Fruit fly (Drosophila melanogaster): Measurements from ENCODE around the gene tgy.
A peak's percentile ranks its signal among the peaks of the same experiment; 100 is the strongest.

tgy gene

dm6 chrX:19167586-19168403, 40.7 kb upstream of the tgy start:
- peak; percentile 33; the same call in 1 of the 2 replicates for TF ChIP-seq CG17328 (GFP tag; IDR thresholded peaks at IDR 0.05)
- TF ChIP-seq zen2 (GFP tag; IDR thresholded peaks at IDR 0.05; ENCODE audit: partially characterized antibody): no peak
- peak; percentile 24 for TF ChIP-seq Hmr (GFP tag; optimal IDR thresholded peaks at IDR 0.05)
- no peak for TF ChIP-seq Dip3 (GFP tag; optimal IDR thresholded peaks at IDR 0.05)
- peak; percentile 0 for TF ChIP-seq MTF-1 (GFP tag; optimal IDR thresholded peaks at IDR 0.05; ENCODE audit: borderline replicate concordance)
- no peak for TF ChIP-seq CG15011 (GFP tag; optimal IDR thresholded peaks at IDR 0.05)
- 0 out of 2 replicates have a peak, but pooled peaks have one; percentile 12 for TF ChIP-seq MBD-R2 (GFP tag; IDR thresholded peaks at IDR 0.05)
- TF ChIP-seq Max (GFP tag; optimal IDR thresholded peaks at IDR 0.05): no peak
- TF ChIP-seq pb (GFP tag; optimal IDR thresholded peaks at IDR 0.05): peak; percentile 16
- no peak for TF ChIP-seq Lim3 (GFP tag; IDR thresholded peaks at IDR 0.05)
- TF ChIP-seq sens (GFP tag): peak; percentile 14
- TF ChIP-seq Poxn (GFP tag; IDR thresholded peaks at IDR 0.05): no peak
- no peak for TF ChIP-seq Ssrp (tag; optimal IDR thresholded peaks at IDR 0.05)
- peak; percentile 1 for TF ChIP-seq CoRest (tag; optimal IDR thresholded peaks at IDR 0.05)
- no peak for TF ChIP-seq nau (GFP tag; optimal IDR thresholded peaks at IDR 0.05)
- TF ChIP-seq CG15601 (tag; optimal IDR thresholded peaks at IDR 0.05): no peak
- peak; percentile 25 for TF ChIP-seq oc (tag; optimal IDR thresholded peaks at IDR 0.05)
- peak; percentile 44 for TF ChIP-seq exex (tag; optimal IDR thresholded peaks at IDR 0.05)
- no peak for TF ChIP-seq CG6854 (GFP tag; optimal IDR thresholded peaks at IDR 0.05)
- no peak for TF ChIP-seq lov (optimal IDR thresholded peaks at IDR 0.05)
- TF ChIP-seq lov (GFP tag; IDR thresholded peaks at IDR 0.05): 0 out of 3 replicates have a peak, but pooled peaks have one; percentile 46
- no peak for TF ChIP-seq Spps (tag; optimal IDR thresholded peaks at IDR 0.05)
- TF ChIP-seq yki (optimal IDR thresholded peaks at IDR 0.05): no peak
- peak; percentile 40 for TF ChIP-seq gro (GFP tag; optimal IDR thresholded peaks at IDR 0.05)
- TF ChIP-seq CG12219 (GFP tag; optimal IDR thresholded peaks at IDR 0.05): peak; percentile 27
- no peak for TF ChIP-seq ara (GFP tag; IDR thresholded peaks at IDR 0.05)
- peak; percentile 89 for TF ChIP-seq z (GFP tag; IDR thresholded peaks at IDR 0.05)
- no peak for TF ChIP-seq NC2β (GFP tag; optimal IDR thresholded peaks at IDR 0.05)
- TF ChIP-seq ssp (GFP tag; IDR thresholded peaks at IDR 0.05): no peak
- TF ChIP-seq Deaf1 (tag; optimal IDR thresholded peaks at IDR 0.05): peak; percentile 31
- no peak for TF ChIP-seq pan (optimal IDR thresholded peaks at IDR 0.05)
- TF ChIP-seq pan (GFP tag; optimal IDR thresholded peaks at IDR 0.05 in 1 of 2, IDR thresholded peaks at IDR 0.05 in 1 of 2): peak in 1 of 2 experiments; percentile 49
- TF ChIP-seq CG12659 (GFP tag; optimal IDR thresholded peaks at IDR 0.05): no peak
- TF ChIP-seq Ets65A (GFP tag): no peak
- TF ChIP-seq CG13287 (GFP tag; IDR thresholded peaks at IDR 0.05; ENCODE audit: partially characterized antibody): 0 out of 2 replicates have a peak, but pooled peaks have one; percentile 24
- no peak for TF ChIP-seq CG11695 (GFP tag; IDR thresholded peaks at IDR 0.05)
- 0 out of 2 replicates have a peak, but pooled peaks have one; percentile 13 for TF ChIP-seq aop (GFP tag; IDR thresholded peaks at IDR 0.05)
- no peak for TF ChIP-seq CG5245 (GFP tag; optimal IDR thresholded peaks at IDR 0.05)
- no peak for TF ChIP-seq CG13296 (GFP tag; optimal IDR thresholded peaks at IDR 0.05)
- TF ChIP-seq mirr (GFP tag; optimal IDR thresholded peaks at IDR 0.05): peak; percentile 39
- no peak for TF ChIP-seq CG43689 (GFP tag; IDR thresholded peaks at IDR 0.05)
- TF ChIP-seq Dll (GFP tag; IDR thresholded peaks at IDR 0.05; ENCODE audit: partially characterized antibody): no peak
- TF ChIP-seq CG34422 (GFP tag; IDR thresholded peaks at IDR 0.05): peak; percentile 27; the same call in 1 of the 3 replicates
- no peak for TF ChIP-seq CG13123 (GFP tag; optimal IDR thresholded peaks at IDR 0.05)
- no peak for TF ChIP-seq fd96Cb (tag; optimal IDR thresholded peaks at IDR 0.05)
- TF ChIP-seq CG17829 (tag; optimal IDR thresholded peaks at IDR 0.05): no peak
- TF ChIP-seq knrl (GFP tag; IDR thresholded peaks at IDR 0.05; ENCODE audit: partially characterized antibody): no peak
- no peak for TF ChIP-seq CG16779 (GFP tag; IDR thresholded peaks at IDR 0.05)
- TF ChIP-seq so (GFP tag; IDR thresholded peaks at IDR 0.05): peak; percentile 57; the same call in 1 of the 3 replicates
- TF ChIP-seq unpg (GFP tag; optimal IDR thresholded peaks at IDR 0.05): no peak
